Worm (Caenorhabditis elegans): ENCODE data around the gene srh-275.

srh-275 gene

ce11 chrV:7387755-7388154 is 35.0 kb downstream of the srh-275 start, which contains the start of gene C02H6.3:
Gene C02H6.3 (minus strand): TSS chrV:7387855.
- TF ChIP-seq ref-1 (GFP tag; conservative IDR thresholded peaks at IDR 0.05) (no peak), cog-1 (tag; optimal IDR thresholded peaks at IDR 0.05) (no peak), T22C8.4 (GFP tag; IDR thresholded peaks at IDR 0.05) (no peak), tab-1 (GFP tag; IDR thresholded peaks at IDR 0.05) (no peak), klf-2 (GFP tag; conservative IDR thresholded peaks at IDR 0.05) (no peak), med-1 (GFP tag; optimal IDR thresholded peaks at IDR 0.05; ENCODE audit: insufficient read depth) (no peak), ztf-29 (GFP tag; IDR thresholded peaks at IDR 0.05) (no peak)

ce11 chrV:7389771-7390170 is 37.0 kb downstream of the srh-275 start, which contains the start of gene C02H6.1:
Gene C02H6.1 (minus strand): TSS chrV:7389871.
- TF ChIP-seq ztf-23 (GFP tag; IDR thresholded peaks at IDR 0.05): no peak
- TF ChIP-seq T22C8.4 (GFP tag; IDR thresholded peaks at IDR 0.05): no peak
- no peak for TF ChIP-seq tab-1 (GFP tag; IDR thresholded peaks at IDR 0.05)
- no peak for TF ChIP-seq klf-2 (GFP tag; conservative IDR thresholded peaks at IDR 0.05)
- TF ChIP-seq med-1 (GFP tag; optimal IDR thresholded peaks at IDR 0.05; ENCODE audit: insufficient read depth): no peak
- no peak for TF ChIP-seq flt-1 (GFP tag; IDR thresholded peaks at IDR 0.05)
- TF ChIP-seq ref-1 (GFP tag; conservative IDR thresholded peaks at IDR 0.05): no peak
- no peak for TF ChIP-seq ztf-29 (GFP tag; IDR thresholded peaks at IDR 0.05)
- TF ChIP-seq cog-1 (tag; optimal IDR thresholded peaks at IDR 0.05): no peak

ce11 chrV:7391933-7392332 is 39.1 kb downstream of the srh-275 start, which contains the start of gene fbxa-105:
Gene fbxa-105 (minus strand): TSS chrV:7392029.
- TF ChIP-seq med-1 (GFP tag; optimal IDR thresholded peaks at IDR 0.05; ENCODE audit: insufficient read depth): no peak
- TF ChIP-seq tab-1 (GFP tag; IDR thresholded peaks at IDR 0.05): no peak
- no peak for TF ChIP-seq flt-1 (GFP tag; IDR thresholded peaks at IDR 0.05)
- TF ChIP-seq T22C8.4 (GFP tag; IDR thresholded peaks at IDR 0.05): no peak
- no peak for TF ChIP-seq cog-1 (tag; optimal IDR thresholded peaks at IDR 0.05)
- TF ChIP-seq ztf-23 (GFP tag; IDR thresholded peaks at IDR 0.05): no peak
- TF ChIP-seq ztf-29 (GFP tag; IDR thresholded peaks at IDR 0.05): no peak

- TF ChIP-seq T22C8.4 (GFP tag; IDR thresholded peaks at IDR 0.05) (no peak), klf-2 (GFP tag; conservative IDR thresholded peaks at IDR 0.05) (no peak)
These were observed 42.6 kb downstream of the srh-275 start, which contains the start of gene srx-9 for ce11 chrV:7395359-7395758. Gene srx-9 (minus strand): TSS chrV:7395459.

ce11 chrV:7399202-7399601 is 46.4 kb downstream of the srh-275 start, which contains the start of gene gst-41:
Gene gst-41 (minus strand): TSS chrV:7399302.
- no peak for TF ChIP-seq tab-1 (GFP tag; IDR thresholded peaks at IDR 0.05)
- TF ChIP-seq ref-1 (GFP tag; conservative IDR thresholded peaks at IDR 0.05): no peak
- TF ChIP-seq cog-1 (tag; optimal IDR thresholded peaks at IDR 0.05): no peak
- no peak for TF ChIP-seq med-1 (GFP tag; optimal IDR thresholded peaks at IDR 0.05; ENCODE audit: insufficient read depth)
- TF ChIP-seq flt-1 (GFP tag; IDR thresholded peaks at IDR 0.05): no peak
- TF ChIP-seq ztf-23 (GFP tag; IDR thresholded peaks at IDR 0.05): no peak
- TF ChIP-seq klf-2 (GFP tag; conservative IDR thresholded peaks at IDR 0.05): no peak
- no peak for TF ChIP-seq T22C8.4 (GFP tag; IDR thresholded peaks at IDR 0.05)
- no peak for TF ChIP-seq ztf-29 (GFP tag; IDR thresholded peaks at IDR 0.05)

- TF ChIP-seq ztf-29 (GFP tag; IDR thresholded peaks at IDR 0.05): no peak
- TF ChIP-seq flt-1 (GFP tag; IDR thresholded peaks at IDR 0.05): no peak
- TF ChIP-seq cog-1 (tag; optimal IDR thresholded peaks at IDR 0.05): no peak
- TF ChIP-seq ref-1 (GFP tag; conservative IDR thresholded peaks at IDR 0.05): no peak
- TF ChIP-seq tab-1 (GFP tag; IDR thresholded peaks at IDR 0.05): no peak
- TF ChIP-seq T22C8.4 (GFP tag; IDR thresholded peaks at IDR 0.05): no peak
- TF ChIP-seq med-1 (GFP tag; optimal IDR thresholded peaks at IDR 0.05; ENCODE audit: insufficient read depth): no peak
- no peak for TF ChIP-seq klf-2 (GFP tag; conservative IDR thresholded peaks at IDR 0.05)
- no peak for TF ChIP-seq ztf-23 (GFP tag; IDR thresholded peaks at IDR 0.05)
These were observed 47.3 kb downstream of the srh-275 start, which contains the start of gene cnc-9 for ce11 chrV:7400095-7400494. Gene cnc-9 (minus strand): TSS chrV:7400195.

- TF ChIP-seq ref-1 (GFP tag; conservative IDR thresholded peaks at IDR 0.05) (no peak), tab-1 (GFP tag; IDR thresholded peaks at IDR 0.05) (no peak), med-1 (GFP tag; optimal IDR thresholded peaks at IDR 0.05; ENCODE audit: insufficient read depth) (no peak), ztf-23 (GFP tag; IDR thresholded peaks at IDR 0.05) (no peak), T22C8.4 (GFP tag; IDR thresholded peaks at IDR 0.05) (no peak), cog-1 (tag; optimal IDR thresholded peaks at IDR 0.05) (no peak), flt-1 (GFP tag; IDR thresholded peaks at IDR 0.05) (no peak), ztf-29 (GFP tag; IDR thresholded peaks at IDR 0.05) (no peak), klf-2 (GFP tag; conservative IDR thresholded peaks at IDR 0.05) (no peak)
These were observed 47.8 kb downstream of the srh-275 start, which contains the start of gene srx-60 for ce11 chrV:7400588-7400987. Gene srx-60 (plus strand): TSS chrV:7400888.

- TF ChIP-seq T22C8.4 (GFP tag; IDR thresholded peaks at IDR 0.05): no peak
- TF ChIP-seq ztf-23 (GFP tag; IDR thresholded peaks at IDR 0.05): no peak
- no peak for TF ChIP-seq med-1 (GFP tag; optimal IDR thresholded peaks at IDR 0.05; ENCODE audit: insufficient read depth)
- no peak for TF ChIP-seq ref-1 (GFP tag; conservative IDR thresholded peaks at IDR 0.05)
- no peak for TF ChIP-seq tab-1 (GFP tag; IDR thresholded peaks at IDR 0.05)
- TF ChIP-seq klf-2 (GFP tag; conservative IDR thresholded peaks at IDR 0.05): no peak
- TF ChIP-seq ztf-29 (GFP tag; IDR thresholded peaks at IDR 0.05): no peak
- TF ChIP-seq flt-1 (GFP tag; IDR thresholded peaks at IDR 0.05): no peak
These were observed 49.6 kb downstream of the srh-275 start, which contains the start of gene srj-13 for ce11 chrV:7402355-7402754. Gene srj-13 (plus strand): TSS chrV:7402655.

- no peak for TF ChIP-seq T22C8.4 (GFP tag; IDR thresholded peaks at IDR 0.05)
- no peak for TF ChIP-seq med-1 (GFP tag; optimal IDR thresholded peaks at IDR 0.05; ENCODE audit: insufficient read depth)
- TF ChIP-seq ztf-29 (GFP tag; IDR thresholded peaks at IDR 0.05): no peak
- no peak for TF ChIP-seq klf-2 (GFP tag; conservative IDR thresholded peaks at IDR 0.05)
- TF ChIP-seq cog-1 (tag; optimal IDR thresholded peaks at IDR 0.05): no peak
- TF ChIP-seq tab-1 (GFP tag; IDR thresholded peaks at IDR 0.05): no peak
- no peak for TF ChIP-seq ztf-23 (GFP tag; IDR thresholded peaks at IDR 0.05)
- no peak for TF ChIP-seq ref-1 (GFP tag; conservative IDR thresholded peaks at IDR 0.05)
- TF ChIP-seq flt-1 (GFP tag; IDR thresholded peaks at IDR 0.05): no peak
These were observed 50.7 kb downstream of the srh-275 start for ce11 chrV:7403501-7403900.
